Fruit fly (Drosophila melanogaster): ENCODE measurements around the gene CG9922.
A peak's percentile ranks its signal among the peaks of the same experiment; 100 is the strongest.

- TF ChIP-seq psq (optimal IDR thresholded peaks at IDR 0.05) (no peak), usp (GFP tag; optimal IDR thresholded peaks at IDR 0.05) (no peak), Dll (optimal IDR thresholded peaks at IDR 0.05) (no peak), EcR (GFP tag; optimal IDR thresholded peaks at IDR 0.05) (peak in 1 of 2 experiments; percentile 42), CG8478 (optimal IDR thresholded peaks at IDR 0.05) (no peak)
Measured at dm6 chr3R:14055944-14056319, 19.7 kb upstream of the CG9922 start.

Data from whole organism.